Fruit fly (Drosophila melanogaster): ENCODE results near the gene CG12321.

CG12321 gene

dm6 chr3R:18199177-18199884, 10.8 kb upstream of the CG12321 start, which contains the start of the genes Ssdp and CG7985:
Gene Ssdp (minus strand): TSS chr3R:18199595.
Gene CG7985 (plus strand): TSS chr3R:18199857.
- TF ChIP-seq CG17801 (GFP tag; optimal IDR thresholded peaks at IDR 0.05; ENCODE audit: partially characterized antibody), result no peak

dm6 chr3R:18198518-18199118, 10.1 kb upstream of the CG12321 start:
- TF ChIP-seq CG17801 (GFP tag; optimal IDR thresholded peaks at IDR 0.05; ENCODE audit: partially characterized antibody), result peak; percentile 61

- TF ChIP-seq CG17801 (GFP tag; optimal IDR thresholded peaks at IDR 0.05; ENCODE audit: partially characterized antibody), result no peak
These were observed 9.3 kb upstream of the CG12321 start for dm6 chr3R:18197802-18198148.

dm6 chr3R:18196991-18197801, 8.7 kb upstream of the CG12321 start:
- TF ChIP-seq CG17801 (GFP tag; optimal IDR thresholded peaks at IDR 0.05; ENCODE audit: partially characterized antibody), result peak; percentile 93

- TF ChIP-seq CG17801 (GFP tag; optimal IDR thresholded peaks at IDR 0.05; ENCODE audit: partially characterized antibody), result no peak
These were observed 8.1 kb upstream of the CG12321 start for dm6 chr3R:18196622-18196990.

dm6 chr3R:18195295-18195694, 6.8 kb upstream of the CG12321 start:
- no peak for TF ChIP-seq CG17801 (GFP tag; optimal IDR thresholded peaks at IDR 0.05; ENCODE audit: partially characterized antibody)

- TF ChIP-seq CG17801 (GFP tag; optimal IDR thresholded peaks at IDR 0.05; ENCODE audit: partially characterized antibody), result no peak
These were observed 3.4 kb upstream of the CG12321 start, which contains the start of gene CG14313 for dm6 chr3R:18191867-18192266. Gene CG14313 (minus strand): TSS chr3R:18191967.

- peak; percentile 86 for TF ChIP-seq CG17801 (GFP tag; optimal IDR thresholded peaks at IDR 0.05; ENCODE audit: partially characterized antibody)
These were observed 3.1 kb downstream of the CG12321 start, which contains the start of the genes Arp5 and CG7208 for dm6 chr3R:18185385-18185784. Gene Arp5 (plus strand): TSS chr3R:18185498. Gene CG7208 (minus strand): TSS chr3R:18185715.

dm6 chr3R:18183244-18183643, 5.3 kb downstream of the CG12321 start, which contains the start of gene cdm:
Gene cdm (minus strand): TSS chr3R:18183479.
- TF ChIP-seq CG17801 (GFP tag; optimal IDR thresholded peaks at IDR 0.05; ENCODE audit: partially characterized antibody), result peak; percentile 2

dm6 chr3R:18171983-18172967, 16.2 kb downstream of the CG12321 start:
- peak; percentile 75 for TF ChIP-seq CG17801 (GFP tag; optimal IDR thresholded peaks at IDR 0.05; ENCODE audit: partially characterized antibody)

dm6 chr3R:18169982-18170531, 18.4 kb downstream of the CG12321 start:
- no peak for TF ChIP-seq CG17801 (GFP tag; optimal IDR thresholded peaks at IDR 0.05; ENCODE audit: partially characterized antibody)

dm6 chr3R:18168929-18169350, 19.6 kb downstream of the CG12321 start:
- TF ChIP-seq CG17801 (GFP tag; optimal IDR thresholded peaks at IDR 0.05; ENCODE audit: partially characterized antibody), result no peak

dm6 chr3R:18168398-18168797, 20.1 kb downstream of the CG12321 start:
- TF ChIP-seq CG17801 (GFP tag; optimal IDR thresholded peaks at IDR 0.05; ENCODE audit: partially characterized antibody), result peak; percentile 23

Measured in ovary, adult (tissue).